Worm (Caenorhabditis elegans): ENCODE results near the gene abu-10.
A peak's percentile ranks its signal among the peaks of the same experiment; 100 is the strongest.

The abu-10 gene

DNA sequence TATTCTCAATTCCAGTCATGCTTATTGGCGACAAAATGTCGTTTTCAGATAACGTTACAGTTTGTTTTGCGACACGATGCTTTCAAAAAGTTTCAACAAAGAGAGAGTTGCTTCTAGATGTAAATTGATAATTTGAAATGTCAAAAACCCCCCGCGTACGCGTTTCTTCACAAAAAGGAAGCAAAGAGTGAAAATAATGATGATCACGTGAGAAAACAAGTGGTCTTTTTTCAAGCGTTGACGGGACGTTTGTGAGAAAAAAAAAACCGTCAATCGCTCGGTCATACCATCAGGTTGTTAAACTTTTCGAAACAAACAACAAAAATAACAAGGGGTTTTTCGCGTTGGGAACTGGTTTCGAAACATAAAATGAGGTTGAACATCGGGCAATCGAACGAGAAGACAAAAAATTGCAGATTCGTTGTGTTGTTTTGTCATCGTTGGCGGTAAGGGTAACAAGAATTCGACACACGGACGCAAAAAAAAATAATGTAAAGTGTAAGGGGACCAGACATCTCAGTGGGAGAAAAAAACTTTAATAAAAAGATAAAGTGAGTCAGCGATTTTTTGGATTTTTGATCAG is 34.2 kb downstream of the abu-10 start (continued):
- TF ChIP-seq vab-15 (tag; optimal IDR thresholded peaks at IDR 0.05), result no peak
- no peak for TF ChIP-seq lin-39 (tag; optimal IDR thresholded peaks at IDR 0.05)
- TF ChIP-seq ets-5 (GFP tag; IDR thresholded peaks at IDR 0.05), result no peak
- peak; percentile 90 for TF ChIP-seq nhr-85 (tag)
- TF ChIP-seq grh-1 (GFP tag; IDR thresholded peaks at IDR 0.05), result peak; percentile 41
- no peak for TF ChIP-seq lin-13 (GFP tag; optimal IDR thresholded peaks at IDR 0.05)
- TF ChIP-seq lin-35 (GFP tag; optimal IDR thresholded peaks at IDR 0.05), result peak in 1 of 2 experiments; percentile 49
- no peak for TF ChIP-seq fkh-10 (GFP tag; optimal IDR thresholded peaks at IDR 0.05)
- TF ChIP-seq unc-30 (tag; optimal IDR thresholded peaks at IDR 0.05), result no peak
- TF ChIP-seq egl-13 (tag; optimal IDR thresholded peaks at IDR 0.05), result no peak
- TF ChIP-seq ceh-8 (GFP tag; optimal IDR thresholded peaks at IDR 0.05), result no peak
- no peak for TF ChIP-seq pag-3 (tag; optimal IDR thresholded peaks at IDR 0.05; ENCODE audit: borderline replicate concordance, insufficient read depth)
- TF ChIP-seq nhr-90 (tag; optimal IDR thresholded peaks at IDR 0.05; ENCODE audit: poor library complexity), result peak; percentile 20
- no peak for TF ChIP-seq alr-1 (tag; optimal IDR thresholded peaks at IDR 0.05; ENCODE audit: borderline replicate concordance)
- TF ChIP-seq tbx-2 (tag; optimal IDR thresholded peaks at IDR 0.05), result peak; percentile 22
- no peak for TF ChIP-seq pax-3 (tag; optimal IDR thresholded peaks at IDR 0.05)
- TF ChIP-seq lir-3 (tag; optimal IDR thresholded peaks at IDR 0.05; ENCODE audit: poor library complexity), result no peak
- TF ChIP-seq isw-1 (GFP tag; IDR thresholded peaks at IDR 0.05), result no peak
- TF ChIP-seq nhr-20 (tag; optimal IDR thresholded peaks at IDR 0.05), result peak; percentile 70
- TF ChIP-seq mdl-1 (tag; optimal IDR thresholded peaks at IDR 0.05), result peak in 1 of 2 experiments; percentile 69
- no peak for TF ChIP-seq hlh-17 (GFP tag; optimal IDR thresholded peaks at IDR 0.05; ENCODE audit: borderline replicate concordance)
- TF ChIP-seq nhr-237 (tag; optimal IDR thresholded peaks at IDR 0.05), result no peak
- TF ChIP-seq efl-3 (GFP tag; optimal IDR thresholded peaks at IDR 0.05), result no peak
- TF ChIP-seq C04F5.9 (tag; optimal IDR thresholded peaks at IDR 0.05), result no peak
- peak; percentile 70 for TF ChIP-seq lin-14 (GFP tag; optimal IDR thresholded peaks at IDR 0.05)
- peak; percentile 87 for TF ChIP-seq elt-2 (tag; optimal IDR thresholded peaks at IDR 0.05)
- no peak for TF ChIP-seq zag-1 (tag; optimal IDR thresholded peaks at IDR 0.05)
- TF ChIP-seq ceh-90 (tag; optimal IDR thresholded peaks at IDR 0.05), result no peak
- TF ChIP-seq ceh-63 (GFP tag; optimal IDR thresholded peaks at IDR 0.05), result no peak
- peak in 1 of 6 experiments; percentile 68 for TF ChIP-seq elt-3 (tag; optimal IDR thresholded peaks at IDR 0.05)
- TF ChIP-seq C34B4.2 (tag; optimal IDR thresholded peaks at IDR 0.05), result no peak
- TF ChIP-seq irx-1 (tag; optimal IDR thresholded peaks at IDR 0.05), result no peak
- TF ChIP-seq nhr-19 (GFP tag; conservative IDR thresholded peaks at IDR 0.05), result peak; percentile 48
- no peak for TF ChIP-seq nhr-76 (tag; optimal IDR thresholded peaks at IDR 0.05)
- no peak for TF ChIP-seq fos-1 (tag; optimal IDR thresholded peaks at IDR 0.05)
- TF ChIP-seq hpl-2 (GFP tag; optimal IDR thresholded peaks at IDR 0.05), result no peak
- TF ChIP-seq unc-62 (GFP tag; optimal IDR thresholded peaks at IDR 0.05), result no peak
- TF ChIP-seq sup-37 (GFP tag; optimal IDR thresholded peaks at IDR 0.05), result no peak
- no peak for TF ChIP-seq ztf-11 (tag; optimal IDR thresholded peaks at IDR 0.05)

DNA sequence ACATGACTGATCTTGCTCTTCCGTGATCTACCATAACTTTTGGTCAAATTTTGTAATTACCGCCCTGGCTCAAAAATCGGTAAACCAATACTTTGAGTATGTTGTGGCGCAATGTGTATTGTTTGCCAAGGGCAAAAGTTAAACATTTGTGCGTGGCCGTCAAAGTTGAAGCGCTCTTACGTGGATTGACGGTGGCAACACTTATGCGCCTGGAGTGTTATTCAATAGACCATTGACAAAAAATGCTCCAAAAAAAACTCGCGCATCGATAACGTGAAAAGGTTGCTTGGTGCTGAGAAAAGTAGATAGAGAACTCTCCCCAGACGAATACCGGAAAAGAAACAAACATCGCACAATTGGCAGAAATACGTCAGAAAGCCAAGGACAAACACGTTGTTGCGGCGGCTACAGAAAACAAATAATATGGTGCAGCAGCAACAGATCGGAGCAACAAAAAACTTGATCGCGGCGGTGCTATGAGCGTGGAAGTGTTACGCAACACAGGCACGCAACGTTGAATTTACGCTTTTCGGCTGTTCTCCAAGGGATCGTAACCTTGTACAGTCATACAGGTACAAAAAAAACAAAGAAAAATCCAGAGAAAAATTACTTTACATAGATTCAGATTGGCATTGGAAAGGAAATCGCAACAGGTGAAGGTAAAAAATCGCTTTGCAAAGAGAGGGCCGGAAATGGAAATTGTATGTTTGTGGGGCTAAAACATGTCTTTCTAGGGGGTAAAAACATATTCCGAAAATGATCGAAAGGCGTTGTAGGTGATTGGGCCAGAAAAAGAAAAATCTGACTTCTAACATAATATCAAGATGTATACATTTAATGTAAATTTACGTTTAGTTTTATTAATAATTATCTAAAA is 36.2 kb downstream of the abu-10 start:
- TF ChIP-seq nhr-237 (tag; optimal IDR thresholded peaks at IDR 0.05) (peak; percentile 8), nhr-90 (tag; optimal IDR thresholded peaks at IDR 0.05; ENCODE audit: poor library complexity) (peak; percentile 1), nhr-77 (tag; optimal IDR thresholded peaks at IDR 0.05) (peak; percentile 64), irx-1 (tag; optimal IDR thresholded peaks at IDR 0.05) (peak; percentile 6), aha-1 (tag; optimal IDR thresholded peaks at IDR 0.05) (no peak), lin-14 (GFP tag; optimal IDR thresholded peaks at IDR 0.05) (peak; percentile 40), efl-1 (optimal IDR thresholded peaks at IDR 0.05) (no peak), efl-1 (GFP tag; optimal IDR thresholded peaks at IDR 0.05 in 1 of 2) (peak in 1 of 2 experiments; percentile 74), nhr-20 (tag; optimal IDR thresholded peaks at IDR 0.05) (peak; percentile 15), nhr-19 (GFP tag; conservative IDR thresholded peaks at IDR 0.05) (0 out of 2 replicates have a peak, but pooled peaks have one; percentile 5), nhr-85 (tag) (no peak), tbx-2 (tag; optimal IDR thresholded peaks at IDR 0.05) (peak; percentile 80), hpl-2 (GFP tag; optimal IDR thresholded peaks at IDR 0.05) (no peak), lin-13 (GFP tag; optimal IDR thresholded peaks at IDR 0.05) (no peak), unc-130 (tag; optimal IDR thresholded peaks at IDR 0.05) (no peak), mdl-1 (tag; optimal IDR thresholded peaks at IDR 0.05) (peak in 1 of 2 experiments; percentile 18), nhr-71 (tag; optimal IDR thresholded peaks at IDR 0.05) (peak; percentile 14), elt-3 (tag; optimal IDR thresholded peaks at IDR 0.05) (no peak), dsc-1 (tag; optimal IDR thresholded peaks at IDR 0.05) (no peak)
